Fruit fly (Drosophila melanogaster): ENCODE data around the gene Dscam4.

The Dscam4 gene

dm6 chr3L:8296941-8297340 lies 58.5 kb downstream of the Dscam4 start, which contains the start of gene Rab19 (continued):
- TF ChIP-seq CG7357 (GFP tag; IDR thresholded peaks at IDR 0.05) (no peak), ab (GFP tag; optimal IDR thresholded peaks at IDR 0.05) (no peak), chinmo (GFP tag; IDR thresholded peaks at IDR 0.05; ENCODE audit: partially characterized antibody) (peak; percentile 84; the same call in 1 of the 4 replicates), BtbVII (GFP tag; optimal IDR thresholded peaks at IDR 0.05) (no peak), Eip74EF (GFP tag; optimal IDR thresholded peaks at IDR 0.05) (no peak), CG9797 (GFP tag; optimal IDR thresholded peaks at IDR 0.05) (no peak), Ptx1 (GFP tag; IDR thresholded peaks at IDR 0.05) (no peak), CG2129 (GFP tag; IDR thresholded peaks at IDR 0.05; ENCODE audit: partially characterized antibody) (peak; percentile 87), Poxn (GFP tag; IDR thresholded peaks at IDR 0.05) (no peak), emc (GFP tag; optimal IDR thresholded peaks at IDR 0.05) (no peak), nerfin-2 (GFP tag; IDR thresholded peaks at IDR 0.05; ENCODE audit: partially characterized antibody) (peak; percentile 76), CG2875 (GFP tag; optimal IDR thresholded peaks at IDR 0.05) (no peak), ato (GFP tag; IDR thresholded peaks at IDR 0.05; ENCODE audit: partially characterized antibody) (peak; percentile 19; the same call in 1 of the 2 replicates), Med (GFP tag) (peak; percentile 69), CG11696 (GFP tag; IDR thresholded peaks at IDR 0.05) (no peak), CG6765 (GFP tag; optimal IDR thresholded peaks at IDR 0.05) (no peak), bsh (GFP tag; optimal IDR thresholded peaks at IDR 0.05) (no peak), MTF-1 (GFP tag; optimal IDR thresholded peaks at IDR 0.05; ENCODE audit: borderline replicate concordance) (no peak), gcm (GFP tag; optimal IDR thresholded peaks at IDR 0.05) (no peak), luna (GFP tag; optimal IDR thresholded peaks at IDR 0.05) (no peak), fd64A (GFP tag; optimal IDR thresholded peaks at IDR 0.05) (no peak), CG3995 (GFP tag; optimal IDR thresholded peaks at IDR 0.05) (no peak), CG11723 (GFP tag; optimal IDR thresholded peaks at IDR 0.05) (no peak), sens-2 (GFP tag; IDR thresholded peaks at IDR 0.05) (no peak), E2f2 (GFP tag; IDR thresholded peaks at IDR 0.05) (peak; percentile 48; the same call in 1 of the 2 replicates), Doc3 (GFP tag; IDR thresholded peaks at IDR 0.05; ENCODE audit: partially characterized antibody) (peak; percentile 98), stwl (tag; optimal IDR thresholded peaks at IDR 0.05) (peak; percentile 57), CG12299 (tag; optimal IDR thresholded peaks at IDR 0.05) (no peak), CG7271 (tag; optimal IDR thresholded peaks at IDR 0.05) (no peak), CG32772 (GFP tag; IDR thresholded peaks at IDR 0.05) (no peak), gem (tag; optimal IDR thresholded peaks at IDR 0.05) (no peak), ro (GFP tag; IDR thresholded peaks at IDR 0.05) (no peak), twi (tag; optimal IDR thresholded peaks at IDR 0.05) (no peak), CG15073 (GFP tag; optimal IDR thresholded peaks at IDR 0.05) (no peak), ttk (GFP tag; IDR thresholded peaks at IDR 0.05) (no peak), CG4730 (GFP tag; IDR thresholded peaks at IDR 0.05) (no peak), CG1602 (GFP tag; optimal IDR thresholded peaks at IDR 0.05) (no peak), chif (GFP tag; optimal IDR thresholded peaks at IDR 0.05) (no peak), sc (optimal IDR thresholded peaks at IDR 0.05) (no peak), sc (GFP tag; optimal IDR thresholded peaks at IDR 0.05) (no peak), HLH4C (GFP tag; IDR thresholded peaks at IDR 0.05; ENCODE audit: partially characterized antibody) (peak; percentile 89), NfI (GFP tag; optimal IDR thresholded peaks at IDR 0.05) (no peak), CG12071 (GFP tag; optimal IDR thresholded peaks at IDR 0.05) (no peak), CG13894 (tag; optimal IDR thresholded peaks at IDR 0.05) (no peak), Sry-β (GFP tag; optimal IDR thresholded peaks at IDR 0.05) (no peak), CG4360 (GFP tag; IDR thresholded peaks at IDR 0.05) (no peak), Gug (GFP tag; IDR thresholded peaks at IDR 0.05) (no peak), CG9727 (GFP tag; optimal IDR thresholded peaks at IDR 0.05) (no peak), lov (optimal IDR thresholded peaks at IDR 0.05) (no peak), lov (GFP tag; IDR thresholded peaks at IDR 0.05) (no peak), corto (GFP tag; optimal IDR thresholded peaks at IDR 0.05) (no peak)
